Worm (Caenorhabditis elegans): ENCODE measurements around the gene F08B4.8.

DNA sequence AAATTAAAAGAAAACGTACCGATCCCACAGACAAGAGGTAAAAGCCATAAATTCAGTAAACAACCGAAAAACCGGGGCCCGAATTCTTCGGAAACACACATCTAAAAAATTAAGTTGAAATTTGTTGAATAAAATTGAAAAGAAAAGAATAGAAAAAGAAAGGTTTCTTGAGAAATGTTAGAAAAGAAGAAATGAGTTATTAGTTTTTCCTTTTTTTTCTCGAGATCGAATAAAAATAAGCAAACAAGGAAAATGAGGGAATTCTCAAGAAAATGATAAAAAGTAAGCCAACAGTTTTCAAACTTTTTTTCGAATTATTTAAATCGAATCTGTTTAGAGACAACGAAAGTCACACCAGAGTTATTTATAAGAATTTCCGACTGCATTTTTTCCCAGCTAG is 28.1 kb downstream of the F08B4.8 start, which contains the start of gene H23L24.4:
- TF ChIP-seq unc-62 (GFP tag; optimal IDR thresholded peaks at IDR 0.05) (no peak), elt-2 (tag; optimal IDR thresholded peaks at IDR 0.05) (no peak), skn-1 (tag; optimal IDR thresholded peaks at IDR 0.05) (no peak), daf-12 (tag; optimal IDR thresholded peaks at IDR 0.05) (no peak), hmg-11 (tag; optimal IDR thresholded peaks at IDR 0.05) (no peak), nhr-25 (tag; optimal IDR thresholded peaks at IDR 0.05) (no peak)
